Fruit fly (Drosophila melanogaster) whole organism: ENCODE measurements around the gene RhoGAP68F.

ENCODE experiments used
- CG8478 ChIP-seq: fragments of >200 bp; optimal IDR thresholded peaks from 2 replicates; lab custom pipeline; 2018; ENCODE audit warnings: inconsistent platforms
- Dll ChIP-seq: fragments of >200 bp; optimal IDR thresholded peaks from 2 replicates; lab custom pipeline; 2017
- EcR ChIP-seq, 2 experiments: fragments of >200 bp; optimal IDR thresholded peaks; 2 replicates each; lab custom pipeline; 2017; ENCODE audit warnings: missing biosample characterization in 2 of 2, missing genetic modification characterization in 2 of 2, missing genetic modification reagents in 2 of 2
- psq ChIP-seq: fragments of >200 bp; optimal IDR thresholded peaks from 2 replicates; lab custom pipeline; 2017
- usp ChIP-seq: fragments of >200 bp; optimal IDR thresholded peaks from 2 replicates; lab custom pipeline; 2017; ENCODE audit warnings: missing biosample characterization, missing genetic modification characterization, mixed read lengths

DNA sequence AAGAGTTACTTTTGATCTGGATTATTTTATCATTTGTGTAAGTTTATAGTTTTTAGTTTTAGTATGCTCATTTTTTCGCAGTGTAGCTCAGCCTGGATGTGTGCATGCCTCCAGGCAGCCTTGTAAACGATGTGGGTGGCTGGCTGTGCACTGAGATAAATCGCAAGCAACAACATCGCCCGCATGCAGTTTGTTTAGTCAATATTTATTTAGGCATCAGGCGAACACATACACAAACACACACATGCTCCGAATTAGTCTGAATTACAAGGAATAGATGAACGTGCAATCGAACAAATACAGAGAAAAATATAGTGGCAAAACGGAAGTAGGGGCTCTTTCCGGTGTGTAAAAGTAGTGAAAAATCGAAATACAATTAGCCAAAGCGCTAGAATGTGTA, 24.4 kb downstream of the RhoGAP68F start:
- TF ChIP-seq EcR (GFP tag; optimal IDR thresholded peaks at IDR 0.05; lab: Kevin White, UChicago) (no peak), psq (lab: Kevin White, UChicago) (no peak), CG8478 (lab: Kevin White, UChicago) (no peak), Dll (lab: Kevin White, UChicago) (no peak), usp (no peak)
